Fruit fly (Drosophila melanogaster) whole organism, embryonic: ENCODE measurements around the gene CG9393.

ENCODE experiments used
- BEAF-32 ChIP-seq: fragments of 200-800 bp; sonication (Bioruptor generic); optimal IDR thresholded peaks from 3 replicates; lab custom pipeline; 2017; ENCODE audit warnings: missing biosample characterization, missing genetic modification characterization, mild to moderate bottlenecking, moderate library complexity, missing genetic modification reagents
- CG10267 ChIP-seq: fragments of 200-800 bp; sonication (Bioruptor generic); optimal IDR thresholded peaks from 2 replicates; lab custom pipeline; 2018; ENCODE audit warnings: missing biosample characterization, mild to moderate bottlenecking, missing genetic modification characterization, moderate library complexity
- CG11093 ChIP-seq: fragments of 200-800 bp; sonication (Bioruptor generic); IDR thresholded peaks from 3 replicates; pipeline ENCODE4 v1.3.6; 2022; ENCODE audit warnings: missing biosample characterization, missing genetic modification characterization
- CG12071 ChIP-seq: fragments of 200-800 bp; sonication (Bioruptor generic); optimal IDR thresholded peaks from 3 replicates; lab custom pipeline; 2018; ENCODE audit warnings: missing biosample characterization, mild to moderate bottlenecking, missing genetic modification characterization
- CG12155 ChIP-seq: fragments of 200-800 bp; sonication (Bioruptor generic); optimal IDR thresholded peaks from 3 replicates; lab custom pipeline; 2016; ENCODE audit warnings: missing biosample characterization, missing genetic modification characterization
- CG12391 ChIP-seq: fragments of 200-800 bp; sonication (Bioruptor generic); optimal IDR thresholded peaks from 3 replicates; lab custom pipeline; 2018; ENCODE audit warnings: missing biosample characterization, mild to moderate bottlenecking, missing genetic modification characterization, moderate library complexity
- CG13296 ChIP-seq: fragments of 200-800 bp; sonication (Bioruptor generic); optimal IDR thresholded peaks from 3 replicates; lab custom pipeline; 2018; ENCODE audit warnings: missing biosample characterization, mild to moderate bottlenecking, missing genetic modification characterization
- CG13775 ChIP-seq: fragments of 200-800 bp; sonication (Bioruptor generic); optimal IDR thresholded peaks from 3 replicates; lab custom pipeline; 2017; ENCODE audit warnings: missing biosample characterization, mild to moderate bottlenecking, missing genetic modification characterization
- CG18599 ChIP-seq: fragments of 200-800 bp; sonication (Bioruptor generic); optimal IDR thresholded peaks from 3 replicates; lab custom pipeline; 2017; ENCODE audit warnings: missing biosample characterization, missing genetic modification characterization, mild to moderate bottlenecking, moderate library complexity, missing genetic modification reagents
- CG2120 ChIP-seq: fragments of 200-800 bp; sonication (Bioruptor generic); optimal IDR thresholded peaks from 3 replicates; lab custom pipeline; 2016; ENCODE audit warnings: missing biosample characterization, missing genetic modification characterization
- CG3281 ChIP-seq: fragments of 200-800 bp; sonication (Bioruptor generic); optimal IDR thresholded peaks from 3 replicates; lab custom pipeline; 2017; ENCODE audit warnings: missing biosample characterization, mild to moderate bottlenecking, missing genetic modification characterization
- CG33213 ChIP-seq: fragments of 200-800 bp; sonication (Bioruptor generic); optimal IDR thresholded peaks from 3 replicates; lab custom pipeline; 2016; ENCODE audit warnings: missing biosample characterization, missing genetic modification characterization
- CG3726 ChIP-seq: fragments of 200-800 bp; sonication (Bioruptor generic); IDR thresholded peaks from 3 replicates; pipeline ENCODE4, ENCODE4 v1.3.6; 2022; ENCODE audit warnings: missing biosample characterization, missing genetic modification characterization
- CG4424 ChIP-seq: fragments of 200-800 bp; sonication (Bioruptor generic); optimal IDR thresholded peaks from 3 replicates; lab custom pipeline; 2016; ENCODE audit warnings: missing biosample characterization, missing genetic modification characterization
- CG4617 ChIP-seq: fragments of 200-800 bp; sonication (Bioruptor generic); optimal IDR thresholded peaks from 3 replicates; lab custom pipeline; 2016; ENCODE audit warnings: missing biosample characterization, missing genetic modification characterization, borderline replicate concordance
- CG4820 ChIP-seq: fragments of 200-800 bp; sonication (Bioruptor generic); optimal IDR thresholded peaks from 3 replicates; lab custom pipeline; 2016; ENCODE audit warnings: missing biosample characterization, missing genetic modification characterization
- CG7839 ChIP-seq: fragments of 200-800 bp; sonication (Bioruptor generic); optimal IDR thresholded peaks from 3 replicates; lab custom pipeline; 2018; ENCODE audit warnings: missing biosample characterization, mild to moderate bottlenecking, missing genetic modification characterization, moderate library complexity
- CG8765 ChIP-seq: fragments of 200-800 bp; sonication (Bioruptor generic); IDR thresholded peaks from 2 replicates; pipeline ENCODE4 v1.3.6; 2022; ENCODE audit warnings: missing biosample characterization, missing genetic modification characterization
- CG9817 ChIP-seq: fragments of 200-800 bp; sonication (Bioruptor generic); optimal IDR thresholded peaks from 2 replicates; lab custom pipeline; 2018; ENCODE audit warnings: missing biosample characterization, mild to moderate bottlenecking, missing genetic modification characterization, moderate library complexity
- CHES-1-like ChIP-seq: fragments of 200-800 bp; sonication (Bioruptor generic); optimal IDR thresholded peaks from 2 replicates; lab custom pipeline; 2016; ENCODE audit warnings: missing biosample characterization, missing genetic modification characterization
- Chrac-16 ChIP-seq: fragments of 200-800 bp; sonication (Bioruptor generic); optimal IDR thresholded peaks from 3 replicates; lab custom pipeline; 2016; ENCODE audit warnings: missing biosample characterization, missing genetic modification characterization
- Dfd ChIP-seq, 2 experiments: fragments of >200 bp; optimal IDR thresholded peaks; 2 replicates each; lab custom pipeline; 2017; ENCODE audit warnings: missing biosample characterization in 2 of 2, missing genetic modification characterization in 2 of 2
- ERR ChIP-seq: fragments of 200-800 bp; sonication (Bioruptor generic); optimal IDR thresholded peaks from 2 replicates; lab custom pipeline; 2016; ENCODE audit warnings: missing biosample characterization, missing genetic modification characterization
- Fer1 ChIP-seq: fragments of 200-800 bp; sonication (Bioruptor generic); optimal IDR thresholded peaks from 2 replicates; lab custom pipeline; 2017; ENCODE audit warnings: missing biosample characterization, mild to moderate bottlenecking, missing genetic modification characterization
- GATAe ChIP-seq: fragments of 200-800 bp; sonication (Bioruptor generic); conservative IDR thresholded peaks from 2 replicates; pipeline ENCODE4 v1.3.6; 2022; ENCODE audit warnings: missing biosample characterization, missing genetic modification characterization
- HLH3B ChIP-seq: fragments of 200-800 bp; sonication (Bioruptor generic); IDR thresholded peaks from 2 replicates; pipeline ENCODE4 v1.3.6; 2022; ENCODE audit warnings: missing biosample characterization, missing genetic modification characterization
- HmgZ ChIP-seq: fragments of 200-800 bp; sonication (Bioruptor generic); optimal IDR thresholded peaks from 2 replicates; lab custom pipeline; 2018; ENCODE audit warnings: missing biosample characterization, mild to moderate bottlenecking, missing genetic modification characterization
- MBD-R2 ChIP-seq: fragments of 200-800 bp; sonication (Bioruptor generic); IDR thresholded peaks from 2 replicates; pipeline ENCODE4 v1.3.6; 2022; ENCODE audit warnings: missing biosample characterization, missing genetic modification characterization
- Med ChIP-seq: fragments of 200-800 bp; sonication (Bioruptor generic); peaks from one replicate; lab custom pipeline; 2016; ENCODE audit warnings: missing biosample characterization, missing genetic modification characterization, mild to moderate bottlenecking, inconsistent platforms, moderate library complexity
- Mrtf ChIP-seq: fragments of 200-800 bp; sonication (Bioruptor generic); IDR thresholded peaks from 3 replicates; pipeline ENCODE4 v1.3.6; 2022; ENCODE audit warnings: missing biosample characterization, missing genetic modification characterization
- NC2β ChIP-seq: fragments of 200-800 bp; sonication (Bioruptor generic); optimal IDR thresholded peaks from 2 replicates; lab custom pipeline; 2016; ENCODE audit warnings: missing biosample characterization, missing genetic modification characterization
- NK7.1 ChIP-seq: fragments of 200-800 bp; sonication (Bioruptor generic); optimal IDR thresholded peaks from 3 replicates; lab custom pipeline; 2016; ENCODE audit warnings: missing biosample characterization, missing genetic modification characterization
- Sry-β ChIP-seq: fragments of 200-800 bp; sonication (Bioruptor generic); optimal IDR thresholded peaks from 2 replicates; lab custom pipeline; 2018; ENCODE audit warnings: missing biosample characterization, mild to moderate bottlenecking, missing genetic modification characterization, moderate library complexity
- Sry-δ ChIP-seq: fragments of 200-800 bp; sonication (Bioruptor generic); optimal IDR thresholded peaks from 2 replicates; lab custom pipeline; 2016; ENCODE audit warnings: missing biosample characterization, missing genetic modification characterization
- Xbp1 ChIP-seq: fragments of 200-800 bp; sonication (Bioruptor generic); optimal IDR thresholded peaks from 3 replicates; lab custom pipeline; 2016; ENCODE audit warnings: missing biosample characterization, mild to moderate bottlenecking, missing genetic modification characterization
- cas ChIP-seq: fragments of 200-800 bp; sonication (Bioruptor generic); IDR thresholded peaks from 2 replicates; pipeline ENCODE4 v1.3.6; 2022; ENCODE audit warnings: missing biosample characterization, missing genetic modification characterization
- crc ChIP-seq: fragments of 200-800 bp; sonication (Bioruptor generic); optimal IDR thresholded peaks from 2 replicates; lab custom pipeline; 2016; ENCODE audit warnings: missing biosample characterization, missing genetic modification characterization
- disco-r ChIP-seq: fragments of 200-800 bp; sonication (Bioruptor generic); optimal IDR thresholded peaks from 2 replicates; lab custom pipeline; 2016; ENCODE audit warnings: missing biosample characterization, missing genetic modification characterization
- dmrt11E ChIP-seq: fragments of 200-800 bp; sonication (Bioruptor generic); optimal IDR thresholded peaks from 3 replicates; lab custom pipeline; 2018; ENCODE audit warnings: missing biosample characterization, mild to moderate bottlenecking, missing genetic modification characterization, moderate library complexity
- fd3F ChIP-seq: fragments of 200-800 bp; sonication (Bioruptor generic); optimal IDR thresholded peaks from 2 replicates; lab custom pipeline; 2018; ENCODE audit warnings: missing biosample characterization, mild to moderate bottlenecking, missing genetic modification characterization, moderate library complexity
- ind ChIP-seq: fragments of 200-800 bp; sonication (Bioruptor generic); optimal IDR thresholded peaks from 3 replicates; lab custom pipeline; 2016; ENCODE audit warnings: missing biosample characterization, missing genetic modification characterization
- ken ChIP-seq: fragments of 200-800 bp; sonication (Bioruptor generic); IDR thresholded peaks from 3 replicates; pipeline ENCODE4 v1.3.6; 2022; ENCODE audit warnings: missing biosample characterization, missing genetic modification characterization
- lilli ChIP-seq: fragments of 200-800 bp; sonication (Bioruptor generic); optimal IDR thresholded peaks from 3 replicates; lab custom pipeline; 2016; ENCODE audit warnings: missing biosample characterization, missing genetic modification characterization
- mam ChIP-seq: fragments of 200-800 bp; sonication (Bioruptor generic); optimal IDR thresholded peaks from 3 replicates; lab custom pipeline; 2016; ENCODE audit warnings: missing biosample characterization, missing genetic modification characterization
- odd ChIP-seq: fragments of 200-800 bp; sonication (Bioruptor generic); optimal IDR thresholded peaks from 2 replicates; lab custom pipeline; 2017; ENCODE audit warnings: missing biosample characterization, mild to moderate bottlenecking, missing genetic modification characterization
- phol ChIP-seq: fragments of 200-800 bp; sonication (Bioruptor generic); optimal IDR thresholded peaks from 3 replicates; lab custom pipeline; 2018; ENCODE audit warnings: missing biosample characterization, mild to moderate bottlenecking, missing genetic modification characterization, moderate library complexity
- sd ChIP-seq: fragments of 200-800 bp; sonication (Bioruptor generic); optimal IDR thresholded peaks from 3 replicates; lab custom pipeline; 2018; ENCODE audit warnings: missing biosample characterization, mild to moderate bottlenecking, missing genetic modification characterization, moderate library complexity
- tx ChIP-seq: fragments of 200-800 bp; sonication (Bioruptor generic); optimal IDR thresholded peaks from 2 replicates; lab custom pipeline; 2016; ENCODE audit warnings: missing biosample characterization, missing genetic modification characterization
- unc-4 ChIP-seq: fragments of 200-800 bp; sonication (Bioruptor generic); IDR thresholded peaks from 2 replicates; pipeline ENCODE4 v1.3.6; 2022; ENCODE audit warnings: missing biosample characterization, missing genetic modification characterization; ENCODE audit not compliant: partially characterized antibody
- wdn ChIP-seq: fragments of 200-800 bp; sonication (Bioruptor generic); IDR thresholded peaks from 2 replicates; pipeline ENCODE4 v1.3.6; 2022; ENCODE audit warnings: missing biosample characterization, missing genetic modification characterization
- zen ChIP-seq: fragments of 200-800 bp; sonication (Bioruptor generic); optimal IDR thresholded peaks from 3 replicates; lab custom pipeline; 2018; ENCODE audit warnings: missing biosample characterization, mild to moderate bottlenecking, missing genetic modification characterization, moderate library complexity

CG9393 gene

DNA sequence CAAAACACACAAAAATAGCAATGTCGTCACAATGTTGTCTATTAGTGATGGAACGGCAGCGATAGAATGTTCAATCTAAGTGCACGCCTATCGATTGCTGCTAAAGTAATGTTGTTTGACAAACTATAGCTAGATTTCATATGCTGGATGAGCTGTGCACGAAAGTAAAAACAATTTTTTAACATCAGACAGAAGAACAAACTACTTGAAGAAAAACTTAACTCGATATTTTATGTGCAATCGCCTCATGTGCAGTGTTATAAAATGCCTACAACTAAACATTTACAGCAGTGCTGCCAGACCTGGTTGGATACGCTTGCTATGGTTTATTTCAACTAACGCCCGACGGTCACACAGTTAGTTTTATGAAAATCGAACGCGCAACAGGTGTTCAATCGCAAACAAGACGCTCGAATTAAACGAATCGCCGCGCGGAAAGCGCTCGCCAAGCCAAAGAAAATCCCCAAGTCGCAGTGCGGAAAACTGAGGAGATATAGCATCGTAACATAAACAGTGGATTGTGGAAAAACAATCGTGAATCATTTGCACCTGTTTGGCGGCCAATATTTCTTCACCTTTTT lies 27.6 kb upstream of the CG9393 start, which contains the start of the genes bocks and CG8312 (continued):
- peak; percentile 57 for TF ChIP-seq sd (tag; lab: Kevin White, UChicago)
- TF ChIP-seq CG10267 (tag; lab: Kevin White, UChicago), result peak; percentile 99
- TF ChIP-seq CG2120 (GFP tag; lab: Kevin White, UChicago), result peak; percentile 78
- TF ChIP-seq odd, result peak; percentile 12
- peak; percentile 69 for TF ChIP-seq lilli
- no peak for TF ChIP-seq Mrtf
- TF ChIP-seq ind (GFP tag; lab: Kevin White, UChicago), result peak; percentile 26
- no peak for TF ChIP-seq unc-4 (GFP tag; lab: Robert Waterston, UW)
- peak; percentile 57 for TF ChIP-seq CG12391 (tag; lab: Kevin White, UChicago)
- no peak for TF ChIP-seq NK7.1 (GFP tag; lab: Kevin White, UChicago)
- TF ChIP-seq zen (tag; lab: Kevin White, UChicago), result peak; percentile 26
- peak; percentile 80 for TF ChIP-seq phol (tag; lab: Kevin White, UChicago)
- peak; percentile 39 for TF ChIP-seq CG4820 (GFP tag; lab: Kevin White, UChicago)
- no peak for TF ChIP-seq GATAe (GFP tag; lab: Robert Waterston, UW)
- TF ChIP-seq crc (GFP tag; lab: Kevin White, UChicago), result peak; percentile 14
- TF ChIP-seq Med (GFP tag; lab: Kevin White, UChicago), result peak; percentile 94
- peak; percentile 38 for TF ChIP-seq tx (GFP tag; lab: Kevin White, UChicago)
- TF ChIP-seq mam (GFP tag; lab: Kevin White, UChicago), result peak; percentile 65
- no peak for TF ChIP-seq HLH3B
- TF ChIP-seq Chrac-16 (GFP tag; lab: Kevin White, UChicago), result peak; percentile 3
- TF ChIP-seq CG7839 (tag; lab: Kevin White, UChicago), result peak; percentile 31
- TF ChIP-seq CG3281 (GFP tag; lab: Kevin White, UChicago), result peak; percentile 19
- TF ChIP-seq CG13296, result peak; percentile 42
- TF ChIP-seq dmrt11E (tag; lab: Kevin White, UChicago), result peak; percentile 16
- peak; percentile 44 for TF ChIP-seq CG12155 (GFP tag; lab: Kevin White, UChicago)
- peak; percentile 26 for TF ChIP-seq CG13775 (GFP tag; lab: Kevin White, UChicago)
- TF ChIP-seq ken, result no peak
- TF ChIP-seq fd3F (GFP tag; lab: Kevin White, UChicago), result no peak
- TF ChIP-seq CG8765, result no peak
- peak; percentile 65 for TF ChIP-seq Xbp1 (GFP tag; lab: Kevin White, UChicago)
- TF ChIP-seq CG9817 (tag; lab: Kevin White, UChicago), result peak; percentile 29
- TF ChIP-seq wdn (GFP tag; lab: Robert Waterston, UW), result no peak
- peak; percentile 24 for TF ChIP-seq CG18599 (GFP tag; lab: Kevin White, UChicago)
- peak; percentile 96 for TF ChIP-seq BEAF-32 (GFP tag; lab: Kevin White, UChicago)
- peak; percentile 33 for TF ChIP-seq HmgZ (tag; lab: Kevin White, UChicago)
- TF ChIP-seq disco-r (GFP tag; lab: Kevin White, UChicago), result peak; percentile 15
- TF ChIP-seq cas (GFP tag; lab: Robert Waterston, UW), result no peak
- peak; percentile 17 for TF ChIP-seq CG12071 (GFP tag; lab: Kevin White, UChicago)
- peak; percentile 50 for TF ChIP-seq CG4424 (GFP tag; lab: Kevin White, UChicago)
- peak; percentile 45 for TF ChIP-seq CG4617 (GFP tag; lab: Kevin White, UChicago)
- TF ChIP-seq CG11093, result no peak
- TF ChIP-seq Fer1 (GFP tag; lab: Kevin White, UChicago), result peak; percentile 48
- TF ChIP-seq Sry-β (GFP tag; lab: Kevin White, UChicago), result peak; percentile 30
- TF ChIP-seq NC2β (GFP tag; lab: Kevin White, UChicago), result peak; percentile 77
- no peak for TF ChIP-seq CG3726 (GFP tag; lab: Robert Waterston, UW)
- TF ChIP-seq CG33213 (GFP tag; lab: Kevin White, UChicago), result peak; percentile 80
- TF ChIP-seq MBD-R2 (GFP tag; lab: Robert Waterston, UW), result no peak
- peak; percentile 85 for TF ChIP-seq CHES-1-like (GFP tag; lab: Kevin White, UChicago)
- peak; percentile 80 for TF ChIP-seq ERR (GFP tag; lab: Kevin White, UChicago)
- peak; percentile 99 for TF ChIP-seq Sry-δ (GFP tag; lab: Kevin White, UChicago)
- no peak for TF ChIP-seq Dfd (GFP tag; optimal IDR thresholded peaks at IDR 0.05; lab: Kevin White, UChicago)
